Worm (Caenorhabditis elegans): ENCODE data around the gene C06C6.8.

- no peak for TF ChIP-seq W03F9.2 (tag; optimal IDR thresholded peaks at IDR 0.05)
- TF ChIP-seq him-1 (tag; optimal IDR thresholded peaks at IDR 0.05): no peak
- TF ChIP-seq dao-5 (tag; optimal IDR thresholded peaks at IDR 0.05): no peak
These were observed 8.9 kb upstream of the C06C6.8 start, which contains the start of gene F36G9.15 for ce11 chrV:15988074-15988473.

Data from whole organism, L4/young adult.